Fruit fly (Drosophila melanogaster) whole organism, prepupa: ENCODE results near the gene CG13247.

Source experiments
- CG11762 ChIP-seq: fragments of 200-800 bp; sonication (Bioruptor generic); optimal IDR thresholded peaks from 3 replicates; lab custom pipeline; 2016; ENCODE audit warnings: missing biosample characterization, missing genetic modification characterization; ENCODE audit not compliant: insufficient read depth
- CG15336 ChIP-seq: fragments of 200-800 bp; sonication (Bioruptor generic); IDR thresholded peaks from 2 replicates; pipeline ENCODE4 v1.3.6; 2022; ENCODE audit warnings: missing biosample characterization, missing genetic modification characterization
- CG1621 ChIP-seq: fragments of 200-800 bp; sonication (Bioruptor generic); optimal IDR thresholded peaks from 3 replicates; lab custom pipeline; 2018; ENCODE audit warnings: missing biosample characterization, mild to moderate bottlenecking, missing genetic modification characterization
- CG16779 ChIP-seq: fragments of 200-800 bp; sonication (Bioruptor generic); optimal IDR thresholded peaks from 3 replicates; lab custom pipeline; 2017; ENCODE audit warnings: missing biosample characterization, mild to moderate bottlenecking, missing genetic modification characterization
- CG3032 ChIP-seq: fragments of 200-800 bp; optimal IDR thresholded peaks from 2 replicates; lab custom pipeline; 2019; ENCODE audit warnings: missing biosample characterization, mild to moderate bottlenecking, missing genetic modification characterization, moderate library complexity
- CG31627 ChIP-seq: fragments of 200-800 bp; sonication (Bioruptor generic); optimal IDR thresholded peaks from 3 replicates; lab custom pipeline; 2016; ENCODE audit warnings: missing biosample characterization, missing genetic modification characterization
- CG6792 ChIP-seq: fragments of 200-800 bp; sonication (Bioruptor generic); optimal IDR thresholded peaks from 3 replicates; lab custom pipeline; 2016; ENCODE audit warnings: missing biosample characterization, missing genetic modification characterization
- CG6808 ChIP-seq: fragments of 200-800 bp; sonication (Bioruptor generic); optimal IDR thresholded peaks from 3 replicates; lab custom pipeline; 2017; ENCODE audit warnings: missing biosample characterization, missing genetic modification characterization, mild to moderate bottlenecking, moderate library complexity, missing genetic modification reagents
- CG6854 ChIP-seq: fragments of 200-800 bp; sonication (Bioruptor generic); optimal IDR thresholded peaks from 2 replicates; lab custom pipeline; 2017; ENCODE audit warnings: missing biosample characterization, mild to moderate bottlenecking, missing genetic modification characterization
- CG8119 ChIP-seq: fragments of 200-800 bp; sonication (Bioruptor generic); IDR thresholded peaks from 3 replicates; pipeline ENCODE4 v1.3.6; 2022; ENCODE audit warnings: missing biosample characterization, missing genetic modification characterization
- CG8319 ChIP-seq: fragments of 200-800 bp; sonication (Bioruptor generic); optimal IDR thresholded peaks from 3 replicates; lab custom pipeline; 2016; ENCODE audit warnings: missing biosample characterization, missing genetic modification characterization
- CG9139 ChIP-seq: fragments of 200-800 bp; sonication (Bioruptor generic); optimal IDR thresholded peaks from 3 replicates; lab custom pipeline; 2017; ENCODE audit warnings: missing biosample characterization, mild to moderate bottlenecking, missing genetic modification characterization
- Eip75B ChIP-seq: fragments of 200-800 bp; sonication (Bioruptor generic); optimal IDR thresholded peaks from 3 replicates; lab custom pipeline; 2016; ENCODE audit warnings: missing biosample characterization, missing genetic modification characterization
- Eip78C ChIP-seq: fragments of 200-800 bp; sonication (Bioruptor generic); peaks from one replicate; lab custom pipeline; 2016; ENCODE audit warnings: missing biosample characterization, missing genetic modification characterization
- Eip93F ChIP-seq: fragments of 200-800 bp; sonication (Bioruptor generic); optimal IDR thresholded peaks from 2 replicates; lab custom pipeline; 2016; ENCODE audit warnings: missing biosample characterization, mild to moderate bottlenecking, missing genetic modification characterization
- Ets96B ChIP-seq: fragments of 200-800 bp; optimal IDR thresholded peaks from 2 replicates; lab custom pipeline; 2019; ENCODE audit warnings: missing biosample characterization, mild to moderate bottlenecking, missing genetic modification characterization, moderate library complexity
- Hr38 ChIP-seq: sonication (Bioruptor generic); optimal IDR thresholded peaks from 2 replicates; lab custom pipeline; 2016; ENCODE audit warnings: missing biosample characterization, missing genetic modification characterization
- Lpt ChIP-seq: fragments of 200-800 bp; sonication (Bioruptor generic); optimal IDR thresholded peaks from 3 replicates; lab custom pipeline; 2016; ENCODE audit warnings: missing biosample characterization, missing genetic modification characterization
- OdsH ChIP-seq: fragments of 200-800 bp; sonication (Bioruptor generic); optimal IDR thresholded peaks from 3 replicates; lab custom pipeline; 2016; ENCODE audit warnings: missing biosample characterization, missing genetic modification characterization
- Sox14 ChIP-seq: fragments of 200-800 bp; sonication (Bioruptor generic); optimal IDR thresholded peaks from 3 replicates; lab custom pipeline; 2016; ENCODE audit warnings: missing biosample characterization, missing genetic modification characterization
- dac ChIP-seq: fragments of 200-800 bp; sonication (Bioruptor generic); optimal IDR thresholded peaks from 2 replicates; lab custom pipeline; 2017; ENCODE audit warnings: missing biosample characterization, mild to moderate bottlenecking, missing genetic modification characterization
- eg ChIP-seq: fragments of 200-800 bp; sonication (Bioruptor generic); IDR thresholded peaks from 3 replicates; pipeline ENCODE4 v1.3.6; 2022; ENCODE audit warnings: missing biosample characterization, missing genetic modification characterization
- esn ChIP-seq: fragments of 200-800 bp; sonication (Bioruptor generic); optimal IDR thresholded peaks from 2 replicates; lab custom pipeline; 2016; ENCODE audit warnings: missing biosample characterization, mild to moderate bottlenecking, missing genetic modification characterization, moderate library complexity
- fd59A ChIP-seq: fragments of 200-800 bp; sonication (Bioruptor generic); optimal IDR thresholded peaks from 2 replicates; lab custom pipeline; 2017; ENCODE audit warnings: missing biosample characterization, mild to moderate bottlenecking, missing genetic modification characterization, missing genetic modification reagents
- fkh ChIP-seq: fragments of 200-800 bp; sonication (Bioruptor generic); optimal IDR thresholded peaks from 3 replicates; lab custom pipeline; 2017; ENCODE audit warnings: missing biosample characterization, mild to moderate bottlenecking, missing genetic modification characterization, moderate library complexity
- net ChIP-seq: fragments of 200-800 bp; sonication (Bioruptor generic); optimal IDR thresholded peaks from 3 replicates; lab custom pipeline; 2016; ENCODE audit warnings: missing biosample characterization, missing genetic modification characterization
- pdm3 ChIP-seq: fragments of 200-800 bp; sonication (Bioruptor generic); optimal IDR thresholded peaks from 3 replicates; lab custom pipeline; 2016; ENCODE audit warnings: missing biosample characterization, missing genetic modification characterization
- svp ChIP-seq: fragments of 200-800 bp; sonication (Bioruptor generic); peaks from one replicate; lab custom pipeline; 2016; ENCODE audit warnings: missing biosample characterization, missing genetic modification characterization
- vri ChIP-seq: fragments of 200-800 bp; sonication (Bioruptor generic); optimal IDR thresholded peaks from 3 replicates; lab custom pipeline; 2016; ENCODE audit warnings: missing biosample characterization, mild to moderate bottlenecking, missing genetic modification characterization

Gene CG13247

dm6 chr3L:20347762-20348580 is 22.1 kb upstream of the CG13247 start, which contains the start of the genes Rbbp5 and eRF1 (continued):
- TF ChIP-seq fkh, result peak; percentile 56
- TF ChIP-seq CG8319 (GFP tag; lab: Kevin White, UChicago), result peak; percentile 36
- no peak for TF ChIP-seq Hr38
- no peak for TF ChIP-seq CG6808
- TF ChIP-seq CG11762, result peak; percentile 23
- peak; percentile 53 for TF ChIP-seq Ets96B (tag; lab: Kevin White, UChicago)
- peak; percentile 4 for TF ChIP-seq Lpt (GFP tag; lab: Kevin White, UChicago)
- peak; percentile 76 for TF ChIP-seq esn (GFP tag; lab: Kevin White, UChicago)
- peak; percentile 63 for TF ChIP-seq CG6854 (GFP tag; lab: Kevin White, UChicago)
- TF ChIP-seq CG1621 (tag; lab: Kevin White, UChicago), result no peak
- TF ChIP-seq, all 60 proteins: peak for 41

DNA sequence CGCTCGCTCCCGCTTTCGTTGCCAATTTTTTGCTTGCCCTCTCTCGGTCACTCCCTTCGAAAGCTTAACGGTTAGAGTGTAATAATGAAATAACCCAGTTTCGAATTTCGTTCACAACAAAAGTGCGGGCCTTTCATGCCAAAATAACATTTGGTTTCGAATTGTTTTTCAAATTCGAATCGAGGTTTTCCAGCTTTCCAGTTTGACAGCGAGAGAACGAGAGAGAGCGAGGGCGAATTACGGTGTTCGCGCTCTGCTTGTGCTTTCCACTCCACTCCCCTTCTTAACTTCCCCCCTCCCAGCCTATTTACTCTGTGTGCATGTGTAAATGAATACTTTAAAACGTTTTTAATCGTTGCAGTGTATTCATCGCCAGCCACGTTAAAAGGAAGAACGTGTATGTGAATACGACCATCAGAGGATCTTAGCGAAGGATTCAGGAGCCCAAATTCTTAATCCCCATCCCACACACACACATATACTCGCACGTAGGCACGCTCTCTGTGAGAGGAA is 21.5 kb upstream of the CG13247 start:
- TF ChIP-seq Eip78C (GFP tag; lab: Kevin White, UChicago) (peak; percentile 35), CG6792 (no peak)

DNA sequence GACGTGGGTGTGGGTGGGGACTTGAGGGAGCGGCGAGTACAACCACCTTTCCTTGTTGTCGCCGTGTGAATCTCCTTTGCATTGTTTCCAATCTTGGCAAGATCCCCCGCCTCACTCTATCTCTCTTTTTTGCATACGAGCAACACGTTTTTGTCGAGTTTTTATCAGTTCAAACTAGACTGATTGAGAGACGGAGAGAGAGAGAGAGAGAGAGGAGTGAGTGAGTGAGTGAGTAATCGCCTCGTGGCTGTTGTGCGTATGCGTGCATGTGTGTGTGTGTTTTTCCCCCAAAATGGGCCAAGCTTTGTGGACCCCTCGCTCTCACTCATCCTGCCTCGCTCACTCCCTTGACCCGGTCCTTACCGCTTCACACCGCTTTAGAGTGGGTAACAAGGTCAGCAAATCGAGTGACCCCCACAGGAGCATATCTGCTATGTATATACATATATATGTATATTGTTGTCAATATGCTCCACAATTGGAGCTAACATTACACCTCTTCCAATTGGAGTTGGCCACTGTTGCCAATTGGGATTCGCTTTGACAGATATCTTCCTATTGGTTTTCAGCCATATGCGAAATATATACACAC is 20.7 kb upstream of the CG13247 start:
- TF ChIP-seq vri (GFP tag; lab: Kevin White, UChicago) (peak; percentile 25), CG15336 (GFP tag; lab: Robert Waterston, UW) (peak; percentile 22; the same call in 1 of the 2 replicates), Eip75B (GFP tag; lab: Kevin White, UChicago) (peak; percentile 13), svp (peak; percentile 89), dac (GFP tag; lab: Kevin White, UChicago) (no peak), Eip78C (GFP tag; lab: Kevin White, UChicago) (peak; percentile 73), fd59A (GFP tag; lab: Kevin White, UChicago) (no peak), CG16779 (tag; lab: Kevin White, UChicago) (no peak), Sox14 (GFP tag; lab: Kevin White, UChicago) (peak; percentile 87), CG8119 (GFP tag; lab: Robert Waterston, UW) (0 out of 3 replicates have a peak, but pooled peaks have one; percentile 32)

DNA sequence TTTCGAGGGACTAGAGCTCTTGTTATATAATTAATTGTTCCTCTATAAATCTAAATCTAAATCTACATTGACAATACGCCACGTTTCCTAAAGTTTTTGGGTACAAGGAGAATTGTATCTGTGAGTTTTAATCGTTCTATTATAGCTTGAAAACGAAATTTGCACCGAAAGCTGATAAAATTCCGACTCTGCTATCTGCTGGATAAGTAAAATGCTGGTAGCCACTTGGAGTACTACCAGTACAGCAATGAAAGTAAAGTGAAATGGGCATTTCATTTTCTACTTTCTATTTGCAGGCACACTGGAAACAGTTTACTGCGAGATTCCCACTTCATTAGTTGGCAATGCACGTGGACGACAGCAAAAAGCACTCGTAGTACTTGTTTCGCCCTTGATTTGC is 17.0 kb upstream of the CG13247 start, which contains the start of gene CG5618:
TSS of gene CG5618 (plus strand) at position 301 of the 400 bp plus-strand sequence.
- no peak for TF ChIP-seq net (GFP tag; lab: Kevin White, UChicago)
- no peak for TF ChIP-seq CG3032
- no peak for TF ChIP-seq pdm3 (GFP tag; lab: Kevin White, UChicago)
- TF ChIP-seq CG8119 (GFP tag; lab: Robert Waterston, UW), result no peak

dm6 chr3L:20353726-20354332 is 16.3 kb upstream of the CG13247 start:
- TF ChIP-seq CG9139 (GFP tag; lab: Kevin White, UChicago), result no peak
- peak; percentile 30 for TF ChIP-seq esn (GFP tag; lab: Kevin White, UChicago)
- peak; percentile 8 for TF ChIP-seq CG31627 (GFP tag; lab: Kevin White, UChicago)
- no peak for TF ChIP-seq eg
- TF ChIP-seq pdm3 (GFP tag; lab: Kevin White, UChicago), result no peak
- peak; percentile 46 for TF ChIP-seq vri (GFP tag; lab: Kevin White, UChicago)
- TF ChIP-seq OdsH (GFP tag; lab: Kevin White, UChicago), result no peak
- TF ChIP-seq CG15336 (GFP tag; lab: Robert Waterston, UW), result peak; percentile 48
- peak; percentile 19 for TF ChIP-seq Eip93F
- peak; percentile 85 for TF ChIP-seq svp
- TF ChIP-seq dac (GFP tag; lab: Kevin White, UChicago), result no peak
- TF ChIP-seq CG11762, result peak; percentile 6
